Worm (Caenorhabditis elegans): Measurements from ENCODE around the gene C08E3.1.

- TF ChIP-seq nhr-10 (tag; optimal IDR thresholded peaks at IDR 0.05) (no peak), nhr-77 (tag; optimal IDR thresholded peaks at IDR 0.05) (no peak), elt-3 (tag; optimal IDR thresholded peaks at IDR 0.05) (no peak), unc-39 (tag; optimal IDR thresholded peaks at IDR 0.05) (no peak), ceh-16 (tag; optimal IDR thresholded peaks at IDR 0.05) (no peak), gmeb-1 (tag; optimal IDR thresholded peaks at IDR 0.05) (no peak), skn-1 (tag; optimal IDR thresholded peaks at IDR 0.05) (no peak), mdl-1 (tag; optimal IDR thresholded peaks at IDR 0.05) (no peak), aly-2 (tag; optimal IDR thresholded peaks at IDR 0.05) (no peak)
Measured at ce11 chrII:1654917-1655316, 21.3 kb downstream of the C08E3.1 start, which contains the start of gene btb-12.

Data from whole organism, L2 larva.